Worm (Caenorhabditis elegans): ENCODE measurements around the gene srh-174.

The srh-174 gene

ce11 chrV:17226119-17226518, 47.6 kb downstream of the srh-174 start, which contains the start of gene srh-112:
Gene srh-112, minus strand, starts transcription at chrV:17226219.
- TF ChIP-seq ztf-16 (tag; optimal IDR thresholded peaks at IDR 0.05) (no peak), ceh-24 (tag; optimal IDR thresholded peaks at IDR 0.05) (no peak), dve-1 (tag; optimal IDR thresholded peaks at IDR 0.05) (no peak), pqm-1 (tag; optimal IDR thresholded peaks at IDR 0.05) (no peak), ama-1 (optimal IDR thresholded peaks at IDR 0.05) (no peak), npax-4 (tag; optimal IDR thresholded peaks at IDR 0.05) (no peak), nhr-232 (tag; optimal IDR thresholded peaks at IDR 0.05) (no peak), ceh-31 (tag; optimal IDR thresholded peaks at IDR 0.05) (no peak)

Data from whole organism, late embryonic.